Fruit fly (Drosophila melanogaster) whole organism, pupa: ENCODE measurements around the gene CG11977.

ENCODE experiments used
- CG10348 ChIP-seq: fragments of 200-800 bp; sonication (Bioruptor generic); IDR thresholded peaks from 2 replicates; pipeline ENCODE4 v1.3.6; 2022; ENCODE audit warnings: missing biosample characterization, missing genetic modification characterization
- CG12605 ChIP-seq: fragments of 200-800 bp; sonication (Bioruptor generic); IDR thresholded peaks from 2 replicates; pipeline ENCODE4 v1.3.6; 2022; ENCODE audit warnings: missing biosample characterization, missing genetic modification characterization
- CG13204 ChIP-seq: fragments of 200-800 bp; sonication (Bioruptor generic); optimal IDR thresholded peaks from 2 replicates; lab custom pipeline; 2018; ENCODE audit warnings: missing biosample characterization, mild to moderate bottlenecking, missing genetic modification characterization, moderate library complexity
- CG14655 ChIP-seq: fragments of 200-800 bp; sonication (Bioruptor generic); optimal IDR thresholded peaks from 3 replicates; lab custom pipeline; 2017; ENCODE audit warnings: mild to moderate bottlenecking, missing biosample characterization, missing genetic modification reagents, missing genetic modification characterization
- CG15710 ChIP-seq: fragments of 200-800 bp; sonication (Bioruptor generic); optimal IDR thresholded peaks from 2 replicates; lab custom pipeline; 2018; ENCODE audit warnings: missing biosample characterization, mild to moderate bottlenecking, missing genetic modification characterization, moderate library complexity
- CG17806 ChIP-seq: fragments of 200-800 bp; sonication (Bioruptor generic); optimal IDR thresholded peaks from 2 replicates; lab custom pipeline; 2018; ENCODE audit warnings: missing biosample characterization, mild to moderate bottlenecking, missing genetic modification characterization, moderate library complexity
- CG32121 ChIP-seq: fragments of 200-800 bp; sonication (Bioruptor generic); IDR thresholded peaks from 2 replicates; pipeline ENCODE4 v1.3.6; 2022; ENCODE audit warnings: missing biosample characterization, missing genetic modification characterization
- CG34367 ChIP-seq: fragments of 200-800 bp; sonication (Bioruptor generic); optimal IDR thresholded peaks from 2 replicates; lab custom pipeline; 2018; ENCODE audit warnings: missing biosample characterization, mild to moderate bottlenecking, missing genetic modification characterization
- CG4496 ChIP-seq: fragments of 200-800 bp; sonication (Bioruptor generic); IDR thresholded peaks from 3 replicates; pipeline ENCODE4 v1.3.6; 2022; ENCODE audit warnings: missing biosample characterization, missing genetic modification characterization
- CG8159 ChIP-seq: fragments of 200-800 bp; sonication (Bioruptor generic); optimal IDR thresholded peaks from 3 replicates; lab custom pipeline; 2018; ENCODE audit warnings: missing biosample characterization, mild to moderate bottlenecking, missing genetic modification characterization, moderate library complexity
- CG8301 ChIP-seq: fragments of 200-800 bp; sonication (Bioruptor generic); optimal IDR thresholded peaks from 2 replicates; lab custom pipeline; 2018; ENCODE audit warnings: missing biosample characterization, mild to moderate bottlenecking, missing genetic modification characterization
- CG9948 ChIP-seq: fragments of 200-800 bp; sonication (Bioruptor generic); optimal IDR thresholded peaks from 2 replicates; lab custom pipeline; 2018; ENCODE audit warnings: missing biosample characterization, mild to moderate bottlenecking, missing genetic modification characterization, moderate library complexity
- D1 ChIP-seq: fragments of 200-800 bp; sonication (Bioruptor generic); optimal IDR thresholded peaks from 2 replicates; lab custom pipeline; 2018; ENCODE audit warnings: missing biosample characterization, mild to moderate bottlenecking, missing genetic modification characterization, moderate library complexity
- EcR ChIP-seq: fragments of 200-800 bp; sonication (Bioruptor generic); optimal IDR thresholded peaks from 3 replicates; lab custom pipeline; 2019; ENCODE audit warnings: missing biosample characterization, missing genetic modification characterization, mild to moderate bottlenecking, moderate library complexity, missing genetic modification reagents
- Ets98B ChIP-seq: fragments of 200-800 bp; sonication (Bioruptor generic); IDR thresholded peaks from 2 replicates; pipeline ENCODE4 v1.3.6; 2022; ENCODE audit warnings: missing biosample characterization, missing genetic modification characterization
- Pif1A ChIP-seq: fragments of 200-800 bp; sonication (Bioruptor generic); optimal IDR thresholded peaks from 3 replicates; lab custom pipeline; 2016; ENCODE audit warnings: missing biosample characterization, missing genetic modification characterization
- Pif1B ChIP-seq: fragments of 200-800 bp; sonication (Bioruptor generic); optimal IDR thresholded peaks from 3 replicates; lab custom pipeline; 2016; ENCODE audit warnings: missing biosample characterization, missing genetic modification characterization
- Snoo ChIP-seq: fragments of 200-800 bp; sonication (Bioruptor generic); optimal IDR thresholded peaks from 3 replicates; lab custom pipeline; 2017; ENCODE audit warnings: missing biosample characterization, mild to moderate bottlenecking, missing genetic modification characterization, inconsistent platforms
- fd96Ca ChIP-seq: fragments of 200-800 bp; sonication (Bioruptor generic); IDR thresholded peaks from 3 replicates; pipeline ENCODE4 v1.3.6; 2022; ENCODE audit warnings: missing biosample characterization, missing genetic modification characterization
- gl ChIP-seq: fragments of 200-800 bp; sonication (Bioruptor generic); optimal IDR thresholded peaks from 2 replicates; lab custom pipeline; 2018; ENCODE audit warnings: missing biosample characterization, mild to moderate bottlenecking, missing genetic modification characterization
- rn ChIP-seq: fragments of 200-800 bp; sonication (Bioruptor generic); IDR thresholded peaks from 2 replicates; pipeline ENCODE4 v1.3.6; 2022; ENCODE audit warnings: missing biosample characterization, missing genetic modification characterization

Gene CG11977

DNA sequence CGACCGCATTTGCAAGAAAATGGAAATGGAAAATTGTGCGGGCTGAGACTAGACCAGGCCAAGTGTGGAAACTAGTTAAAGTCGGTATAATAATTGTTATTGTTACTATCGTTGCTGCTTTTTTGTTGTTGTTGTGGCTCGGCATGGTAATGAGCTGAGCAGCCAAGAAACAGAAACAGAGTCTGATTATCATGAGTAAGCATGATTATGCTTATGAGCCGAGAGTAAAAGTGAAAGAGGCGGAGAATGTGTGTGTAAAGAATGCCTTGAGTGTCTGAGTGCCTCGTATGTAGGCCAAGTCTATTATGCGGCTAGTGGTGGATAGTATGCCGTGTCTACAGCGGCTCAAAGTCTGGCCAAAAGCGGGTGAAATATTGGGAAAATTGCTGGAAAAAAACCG, 26.8 kb upstream of the CG11977 start:
- TF ChIP-seq D1 (tag; lab: Kevin White, UChicago) (no peak), CG12605 (GFP tag; lab: Robert Waterston, UW) (no peak), CG9948 (tag; lab: Kevin White, UChicago) (no peak), CG14655 (GFP tag; lab: Kevin White, UChicago) (no peak), fd96Ca (GFP tag; lab: Robert Waterston, UW) (no peak), rn (GFP tag; lab: Robert Waterston, UW) (no peak), CG17806 (tag; lab: Kevin White, UChicago) (no peak), EcR (GFP tag; lab: Kevin White, UChicago) (no peak), CG4496 (GFP tag; lab: Robert Waterston, UW) (no peak), CG8301 (tag; lab: Kevin White, UChicago) (no peak), CG10348 (GFP tag; lab: Robert Waterston, UW) (no peak), CG34367 (tag; lab: Kevin White, UChicago) (no peak), Pif1A (GFP tag; lab: Kevin White, UChicago) (no peak), CG8159 (no peak), Snoo (tag; lab: Kevin White, UChicago) (no peak), Pif1B (GFP tag; lab: Kevin White, UChicago) (no peak), CG15710 (tag; lab: Kevin White, UChicago) (no peak), gl (no peak)

DNA sequence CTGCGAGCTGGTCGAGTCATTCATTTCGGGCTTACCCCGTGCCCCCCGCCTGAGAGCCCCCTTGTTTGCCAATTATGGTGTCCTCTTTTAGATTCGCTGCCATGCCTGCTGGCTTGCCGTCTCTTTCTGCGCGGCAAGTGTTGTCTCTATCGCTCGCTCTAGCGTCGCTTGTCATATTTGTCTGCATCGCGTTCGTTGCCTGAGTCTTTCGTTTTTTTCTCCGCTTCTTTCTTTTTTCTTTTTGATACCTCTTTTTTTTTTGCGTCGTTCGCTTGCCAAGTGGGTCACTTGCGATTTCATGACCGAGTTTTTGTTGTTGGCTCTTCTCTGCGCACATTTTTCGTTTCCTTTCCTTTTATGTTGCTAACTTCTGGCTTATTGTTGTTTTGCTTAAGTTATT, 25.7 kb upstream of the CG11977 start:
- TF ChIP-seq Pif1B (GFP tag; lab: Kevin White, UChicago) (no peak), CG4496 (GFP tag; lab: Robert Waterston, UW) (peak; percentile 66; the same call in 1 of the 3 replicates), CG17806 (tag; lab: Kevin White, UChicago) (no peak), CG13204 (GFP tag; lab: Kevin White, UChicago) (peak; percentile 60), Ets98B (GFP tag; lab: Robert Waterston, UW) (peak; percentile 67), CG10348 (GFP tag; lab: Robert Waterston, UW) (no peak), rn (GFP tag; lab: Robert Waterston, UW) (0 out of 2 replicates have a peak, but pooled peaks have one; percentile 4), CG12605 (GFP tag; lab: Robert Waterston, UW) (peak; percentile 78), CG8301 (tag; lab: Kevin White, UChicago) (peak; percentile 29), CG8159 (peak; percentile 18), EcR (GFP tag; lab: Kevin White, UChicago) (peak; percentile 11), Pif1A (GFP tag; lab: Kevin White, UChicago) (peak; percentile 58), fd96Ca (GFP tag; lab: Robert Waterston, UW) (peak; percentile 68; the same call in 2 of the 3 replicates), CG9948 (tag; lab: Kevin White, UChicago) (peak; percentile 26), D1 (tag; lab: Kevin White, UChicago) (no peak), CG15710 (tag; lab: Kevin White, UChicago) (peak; percentile 28), CG32121 (GFP tag; lab: Robert Waterston, UW) (no peak), CG14655 (GFP tag; lab: Kevin White, UChicago) (peak; percentile 30), CG34367 (tag; lab: Kevin White, UChicago) (peak; percentile 22), Snoo (tag; lab: Kevin White, UChicago) (peak; percentile 29), gl (no peak)

DNA sequence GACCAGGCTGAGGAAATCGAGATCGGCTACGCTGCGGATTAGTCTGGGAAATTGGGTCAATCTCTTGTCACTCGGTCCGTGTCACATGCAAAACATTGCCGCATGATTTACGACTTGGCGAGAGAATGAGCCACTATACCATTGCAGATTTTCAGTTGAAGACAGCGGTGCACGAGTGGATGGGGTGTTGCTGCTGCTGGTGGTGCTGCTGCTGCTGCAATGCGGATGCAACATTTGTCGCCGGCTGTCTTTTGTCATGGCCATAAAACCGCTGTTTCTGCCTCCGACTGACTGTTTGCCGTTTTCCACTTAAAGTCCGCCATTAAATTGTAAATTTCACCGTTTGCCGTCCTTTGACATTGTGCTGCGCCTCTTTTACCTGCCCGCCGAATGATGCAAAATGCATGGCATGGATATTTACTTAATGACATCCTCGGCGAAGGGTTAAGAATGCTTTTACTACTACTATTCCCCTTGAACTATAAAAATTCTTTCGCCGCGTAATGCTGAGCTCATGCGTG, 21.4 kb upstream of the CG11977 start:
- TF ChIP-seq CG9948 (tag; lab: Kevin White, UChicago), result no peak

DNA sequence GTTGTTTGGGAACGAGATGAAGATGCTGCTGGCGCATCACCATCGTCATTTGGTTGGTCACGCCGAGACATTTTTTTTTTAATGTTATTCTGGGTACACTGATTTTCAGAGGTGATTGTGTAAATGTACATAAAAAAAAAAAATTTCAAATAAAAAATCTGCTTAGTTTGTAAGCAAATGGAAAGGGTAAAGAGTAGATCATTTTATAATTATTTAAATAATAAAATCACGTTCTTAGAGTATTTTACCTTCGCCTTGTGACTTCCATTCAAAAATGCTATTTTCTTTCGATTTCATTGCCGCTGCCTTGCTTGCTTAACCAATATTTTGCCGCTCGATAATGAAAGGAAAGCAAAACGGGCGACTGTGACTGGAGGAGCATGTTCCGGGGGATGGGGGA, 18.7 kb upstream of the CG11977 start:
- TF ChIP-seq CG17806 (tag; lab: Kevin White, UChicago) (peak; percentile 47), CG32121 (GFP tag; lab: Robert Waterston, UW) (no peak), CG4496 (GFP tag; lab: Robert Waterston, UW) (no peak), CG13204 (GFP tag; lab: Kevin White, UChicago) (peak; percentile 4), CG9948 (tag; lab: Kevin White, UChicago) (peak; percentile 46), Pif1B (GFP tag; lab: Kevin White, UChicago) (peak; percentile 55), Snoo (tag; lab: Kevin White, UChicago) (peak; percentile 84), CG8301 (tag; lab: Kevin White, UChicago) (no peak), gl (no peak), Pif1A (GFP tag; lab: Kevin White, UChicago) (peak; percentile 38), Ets98B (GFP tag; lab: Robert Waterston, UW) (no peak), rn (GFP tag; lab: Robert Waterston, UW) (no peak), CG12605 (GFP tag; lab: Robert Waterston, UW) (no peak), CG15710 (tag; lab: Kevin White, UChicago) (peak; percentile 74), EcR (GFP tag; lab: Kevin White, UChicago) (no peak), fd96Ca (GFP tag; lab: Robert Waterston, UW) (no peak), CG34367 (tag; lab: Kevin White, UChicago) (peak; percentile 20), D1 (tag; lab: Kevin White, UChicago) (peak; percentile 8), CG8159 (peak; percentile 74), CG14655 (GFP tag; lab: Kevin White, UChicago) (no peak), CG10348 (GFP tag; lab: Robert Waterston, UW) (no peak)
